Worm (Caenorhabditis elegans) whole organism, L3 larva: ENCODE data around the gene pkc-1.

Source experiments
- R02D3.7 ChIP-seq: fragments of 150-350 bp; optimal IDR thresholded peaks from 2 replicates; lab custom pipeline; 2014; ENCODE audit warnings: missing biosample characterization, missing genetic modification characterization
- aly-2 ChIP-seq: fragments of 150-350 bp; optimal IDR thresholded peaks from 2 replicates; lab custom pipeline; 2014; ENCODE audit warnings: missing biosample characterization, missing genetic modification characterization
- ama-1 ChIP-seq: fragments of 150-350 bp; optimal IDR thresholded peaks from 2 replicates; lab custom pipeline; 2018
- ceh-28 ChIP-seq: fragments of 150-350 bp; optimal IDR thresholded peaks from 2 replicates; lab custom pipeline; 2014; ENCODE audit warnings: missing biosample characterization, missing genetic modification reagents, missing genetic modification characterization
- ceh-82 ChIP-seq: fragments of 150-350 bp; optimal IDR thresholded peaks from 2 replicates; lab custom pipeline; 2014; ENCODE audit warnings: missing biosample characterization, missing genetic modification characterization
- ceh-9 ChIP-seq: sonication (generic microtip); optimal IDR thresholded peaks from 2 replicates; lab custom pipeline; 2018; ENCODE audit warnings: missing biosample characterization, missing genetic modification characterization
- daf-12 ChIP-seq: fragments of 150-350 bp; optimal IDR thresholded peaks from 2 replicates; lab custom pipeline; 2014; ENCODE audit warnings: missing biosample characterization, missing genetic modification reagents, missing genetic modification characterization
- egl-5 ChIP-seq: fragments of 150-350 bp; optimal IDR thresholded peaks from 2 replicates; lab custom pipeline; 2017; ENCODE audit warnings: missing biosample characterization, missing genetic modification reagents, missing genetic modification characterization, inconsistent platforms
- elt-2 ChIP-seq: sonication (generic microtip); optimal IDR thresholded peaks from 2 replicates; lab custom pipeline; 2016; ENCODE audit warnings: missing genetic modification reagents, mild to moderate bottlenecking, missing genetic modification characterization, missing compliant biosample characterization
- eor-1 ChIP-seq, 2 experiments: fragments of 150-350 bp; optimal IDR thresholded peaks; 2 replicates each; lab custom pipeline; 2014 to 2018; ENCODE audit warnings: missing biosample characterization in 2 of 2, missing genetic modification characterization in 2 of 2
- fkh-10 ChIP-seq: sonication (generic microtip); optimal IDR thresholded peaks from 2 replicates; lab custom pipeline; 2017; ENCODE audit warnings: missing biosample characterization, missing genetic modification reagents, missing genetic modification characterization
- fkh-2 ChIP-seq: fragments of 150-350 bp; optimal IDR thresholded peaks from 2 replicates; lab custom pipeline; 2014; ENCODE audit warnings: missing biosample characterization, missing genetic modification reagents, missing genetic modification characterization
- hmg-11 ChIP-seq: sonication (generic microtip); optimal IDR thresholded peaks from 2 replicates; lab custom pipeline; 2016; ENCODE audit warnings: missing genetic modification characterization, missing compliant biosample characterization
- jun-1 ChIP-seq: fragments of 150-350 bp; optimal IDR thresholded peaks from 2 replicates; lab custom pipeline; 2014; ENCODE audit warnings: missing biosample characterization, missing genetic modification reagents, missing genetic modification characterization
- lin-15B ChIP-seq: fragments of 150-350 bp; optimal IDR thresholded peaks from 2 replicates; lab custom pipeline; 2014; ENCODE audit warnings: missing biosample characterization, missing genetic modification characterization
- mdl-1 ChIP-seq: fragments of 150-350 bp; optimal IDR thresholded peaks from 2 replicates; lab custom pipeline; 2014; ENCODE audit warnings: missing biosample characterization, missing genetic modification characterization
- mml-1 ChIP-seq: fragments of 150-350 bp; sonication (generic microtip); optimal IDR thresholded peaks from 3 replicates; lab custom pipeline; 2014; ENCODE audit warnings: missing biosample characterization, missing genetic modification characterization
- nfya-1 ChIP-seq: sonication (generic microtip); optimal IDR thresholded peaks from 2 replicates; lab custom pipeline; 2017; ENCODE audit warnings: missing genetic modification characterization, mild to moderate bottlenecking, missing compliant biosample characterization, antibody characterized with exemption, moderate library complexity; ENCODE audit not compliant: insufficient read depth
- nhr-23 ChIP-seq: fragments of 150-350 bp; optimal IDR thresholded peaks from 2 replicates; lab custom pipeline; 2014; ENCODE audit warnings: missing biosample characterization, missing genetic modification reagents, missing genetic modification characterization
- nhr-237 ChIP-seq: fragments of 150-350 bp; optimal IDR thresholded peaks from 2 replicates; lab custom pipeline; 2014; ENCODE audit warnings: missing biosample characterization, missing genetic modification characterization
- nhr-25 ChIP-seq: sonication (generic microtip); optimal IDR thresholded peaks from 2 replicates; lab custom pipeline; 2017; ENCODE audit warnings: missing biosample characterization, missing genetic modification characterization
- nhr-67 ChIP-seq: fragments of 150-350 bp; optimal IDR thresholded peaks from 2 replicates; lab custom pipeline; 2014; ENCODE audit warnings: missing biosample characterization, missing genetic modification characterization
- nhr-77 ChIP-seq: fragments of 150-350 bp; optimal IDR thresholded peaks from 2 replicates; lab custom pipeline; 2014; ENCODE audit warnings: missing biosample characterization, missing genetic modification characterization
- pha-4 ChIP-seq: fragments of 150-350 bp; optimal IDR thresholded peaks from 2 replicates; lab custom pipeline; 2014; ENCODE audit warnings: missing biosample characterization, missing genetic modification reagents, missing genetic modification characterization
- pqm-1 ChIP-seq: fragments of 150-350 bp; optimal IDR thresholded peaks from 2 replicates; lab custom pipeline; 2017; ENCODE audit warnings: missing biosample characterization, missing genetic modification characterization, inconsistent platforms
- sea-2 ChIP-seq: fragments of 150-350 bp; sonication (generic microtip); optimal IDR thresholded peaks from 4 replicates; lab custom pipeline; 2014; ENCODE audit warnings: missing biosample characterization, missing genetic modification reagents, missing genetic modification characterization
- skn-1 ChIP-seq: fragments of 150-350 bp; optimal IDR thresholded peaks from 2 replicates; lab custom pipeline; 2014; ENCODE audit warnings: missing biosample characterization, missing genetic modification characterization
- tbx-2 ChIP-seq: sonication (generic microtip); optimal IDR thresholded peaks from 2 replicates; lab custom pipeline; 2016; ENCODE audit warnings: mild to moderate bottlenecking, missing genetic modification characterization, missing compliant biosample characterization
- unc-39 ChIP-seq: sonication (generic microtip); optimal IDR thresholded peaks from 4 replicates; lab custom pipeline; 2017; ENCODE audit warnings: missing biosample characterization, missing genetic modification characterization
- zag-1 ChIP-seq: fragments of 150-350 bp; optimal IDR thresholded peaks from 2 replicates; lab custom pipeline; 2014; ENCODE audit warnings: missing biosample characterization, missing genetic modification characterization
- ztf-4 ChIP-seq: fragments of 150-350 bp; optimal IDR thresholded peaks from 2 replicates; lab custom pipeline; 2014; ENCODE audit warnings: missing biosample characterization, missing genetic modification characterization

Gene pkc-1

ce11 chrV:12063036-12063435 lies 31.1 kb upstream of the pkc-1 start, which contains the start of gene clh-6:
Gene clh-6 (minus strand): TSS chrV:12063368.
- TF ChIP-seq nhr-25 (tag; lab: Kevin White, UChicago) (peak; percentile 4), pha-4 (tag; lab: Kevin White, UChicago) (peak; percentile 10), zag-1 (no peak), elt-2 (tag; lab: Kevin White, UChicago) (peak; percentile 9), ama-1 (peak; percentile 85), fkh-10 (GFP tag; lab: Kevin White, UChicago) (no peak)

- no peak for TF ChIP-seq nhr-77
- TF ChIP-seq lin-15B (tag; lab: Kevin White, UChicago): no peak
- no peak for TF ChIP-seq ama-1
- TF ChIP-seq mdl-1 (tag; lab: Kevin White, UChicago): no peak
- TF ChIP-seq hmg-11: no peak
- TF ChIP-seq unc-39 (tag; lab: Kevin White, UChicago): no peak
- TF ChIP-seq egl-5 (tag; lab: Kevin White, UChicago): no peak
- TF ChIP-seq jun-1 (tag; lab: Kevin White, UChicago): no peak
- TF ChIP-seq nfya-1: no peak
These were observed 27.8 kb upstream of the pkc-1 start, which contains the start of gene R07B7.2 for ce11 chrV:12059719-12060118. Gene R07B7.2 (minus strand): TSS chrV:12059753.

ce11 chrV:12053598-12053997 lies 21.6 kb upstream of the pkc-1 start, which contains the start of gene F10C2.7:
Gene F10C2.7 (plus strand): TSS chrV:12053898.
- TF ChIP-seq skn-1 (no peak), sea-2 (GFP tag; lab: Kevin White, UChicago) (no peak), daf-12 (tag; lab: Kevin White, UChicago) (no peak), ceh-9 (no peak), nhr-237 (tag; lab: Kevin White, UChicago) (no peak), eor-1 (tag; optimal IDR thresholded peaks at IDR 0.05; lab: Kevin White, UChicago) (no peak), elt-2 (tag; lab: Kevin White, UChicago) (no peak), unc-39 (tag; lab: Kevin White, UChicago) (no peak), egl-5 (tag; lab: Kevin White, UChicago) (no peak), ceh-28 (tag; lab: Kevin White, UChicago) (no peak), mml-1 (tag; lab: Kevin White, UChicago) (no peak), fkh-2 (no peak)

- TF ChIP-seq R02D3.7 (tag; lab: Kevin White, UChicago) (no peak), ceh-28 (tag; lab: Kevin White, UChicago) (no peak), nfya-1 (no peak), nhr-237 (tag; lab: Kevin White, UChicago) (no peak), nhr-67 (tag; lab: Kevin White, UChicago) (no peak), ama-1 (no peak), aly-2 (no peak), lin-15B (tag; lab: Kevin White, UChicago) (no peak), ceh-82 (tag; lab: Kevin White, UChicago) (no peak), pha-4 (tag; lab: Kevin White, UChicago) (no peak), fkh-2 (no peak)
These were observed 16.5 kb upstream of the pkc-1 start, which contains the start of gene dars-2 for ce11 chrV:12048445-12048844. Gene dars-2 (plus strand): TSS chrV:12048745.

ce11 chrV:12047735-12048134 lies 15.8 kb upstream of the pkc-1 start:
- no peak for TF ChIP-seq pqm-1 (tag; lab: Kevin White, UChicago)
- TF ChIP-seq R02D3.7 (tag; lab: Kevin White, UChicago): no peak
- TF ChIP-seq tbx-2 (tag; lab: Kevin White, UChicago): no peak
- TF ChIP-seq nhr-23 (tag; lab: Kevin White, UChicago): no peak
- TF ChIP-seq nhr-77: no peak
- no peak for TF ChIP-seq elt-2 (tag; lab: Kevin White, UChicago)
- TF ChIP-seq ceh-28 (tag; lab: Kevin White, UChicago): no peak
- no peak for TF ChIP-seq sea-2 (GFP tag; lab: Kevin White, UChicago)
- no peak for TF ChIP-seq mml-1 (tag; lab: Kevin White, UChicago)
- no peak for TF ChIP-seq eor-1 (tag; optimal IDR thresholded peaks at IDR 0.05; lab: Kevin White, UChicago)
- no peak for TF ChIP-seq aly-2
- no peak for TF ChIP-seq ama-1
- no peak for TF ChIP-seq ceh-82 (tag; lab: Kevin White, UChicago)
- TF ChIP-seq ztf-4 (tag; lab: Kevin White, UChicago): no peak
- TF ChIP-seq jun-1 (tag; lab: Kevin White, UChicago): no peak
- no peak for TF ChIP-seq fkh-2
- TF ChIP-seq unc-39 (tag; lab: Kevin White, UChicago): no peak
- TF ChIP-seq nhr-237 (tag; lab: Kevin White, UChicago): no peak
- TF ChIP-seq, all 47 proteins: peak for 0
